Fruit fly (Drosophila melanogaster): Measurements from ENCODE around the gene CG43271.

- TF ChIP-seq usp (GFP tag; optimal IDR thresholded peaks at IDR 0.05): no peak
- no peak for TF ChIP-seq pan (optimal IDR thresholded peaks at IDR 0.05)
- no peak for TF ChIP-seq psq (optimal IDR thresholded peaks at IDR 0.05)
- TF ChIP-seq Dll (optimal IDR thresholded peaks at IDR 0.05): no peak
- no peak for TF ChIP-seq CG8478 (optimal IDR thresholded peaks at IDR 0.05)
Observed at dm6 chr2L:17963710-17964109, 48.9 kb upstream of the CG43271 start.

All from whole organism.